Worm (Caenorhabditis elegans) whole organism, L4/young adult: ENCODE measurements around the gene pdfr-1.

ENCODE experiments used
- W03F9.2 ChIP-seq: fragments of 150-350 bp; optimal IDR thresholded peaks from 2 replicates; lab custom pipeline; 2014; ENCODE audit warnings: missing biosample characterization, missing genetic modification characterization
- dao-5 ChIP-seq: sonication (generic microtip); optimal IDR thresholded peaks from 2 replicates; lab custom pipeline; 2016; ENCODE audit warnings: missing genotype, missing genetic modification characterization, moderate library complexity, missing compliant biosample characterization
- him-1 ChIP-seq: sonication (generic microtip); optimal IDR thresholded peaks from 2 replicates; lab custom pipeline; 2016; ENCODE audit warnings: missing genotype, missing genetic modification reagents, missing genetic modification characterization, missing compliant biosample characterization

Gene pdfr-1

DNA sequence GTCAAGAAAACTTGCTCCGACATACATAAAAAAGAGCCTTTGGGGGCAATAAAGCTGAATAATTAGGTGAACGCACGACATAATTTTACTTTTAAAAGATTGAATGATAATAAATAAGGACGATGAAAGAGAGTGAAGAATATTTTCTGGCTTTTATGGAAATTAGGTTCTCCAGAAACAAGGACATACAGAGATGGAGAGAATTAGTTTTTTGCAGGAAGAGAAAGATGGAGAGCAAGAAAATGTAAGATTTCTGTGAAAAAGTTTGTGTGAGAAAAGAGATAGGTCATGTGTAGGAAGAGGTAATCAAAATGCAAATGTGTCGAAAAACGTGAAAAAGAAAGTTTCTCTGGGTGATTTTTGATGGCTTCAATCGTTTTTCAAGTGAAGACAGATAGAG is at the start of gene pdfr-1:
pdfr-1 (minus strand) TSS at position 101 of the 400 bp plus-strand sequence.
- TF ChIP-seq him-1 (no peak), W03F9.2 (no peak), dao-5 (tag; lab: Kevin White, UChicago) (no peak)

DNA sequence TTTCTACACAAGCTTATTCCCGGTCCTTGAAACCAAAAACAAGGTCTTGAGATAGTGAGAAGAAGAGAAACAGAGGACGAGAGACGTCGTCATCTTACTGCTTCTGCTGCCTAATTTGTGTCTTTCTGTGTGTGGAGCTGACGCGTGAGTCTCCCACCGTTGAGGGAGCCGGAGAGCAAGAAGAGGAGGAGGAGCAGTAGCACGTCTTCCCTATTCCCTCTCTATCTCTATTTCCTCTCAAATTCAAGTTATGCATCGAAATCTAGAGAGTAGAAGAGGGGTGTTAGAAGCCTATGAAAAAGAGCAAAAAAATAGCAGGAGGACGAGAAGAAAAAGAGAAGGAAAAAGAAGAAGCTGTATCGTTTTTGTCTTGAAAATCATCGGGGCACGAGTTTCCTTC is 43.3 kb upstream of the pdfr-1 start:
- TF ChIP-seq him-1 (peak; percentile 66), dao-5 (tag; lab: Kevin White, UChicago) (no peak), W03F9.2 (no peak)

DNA sequence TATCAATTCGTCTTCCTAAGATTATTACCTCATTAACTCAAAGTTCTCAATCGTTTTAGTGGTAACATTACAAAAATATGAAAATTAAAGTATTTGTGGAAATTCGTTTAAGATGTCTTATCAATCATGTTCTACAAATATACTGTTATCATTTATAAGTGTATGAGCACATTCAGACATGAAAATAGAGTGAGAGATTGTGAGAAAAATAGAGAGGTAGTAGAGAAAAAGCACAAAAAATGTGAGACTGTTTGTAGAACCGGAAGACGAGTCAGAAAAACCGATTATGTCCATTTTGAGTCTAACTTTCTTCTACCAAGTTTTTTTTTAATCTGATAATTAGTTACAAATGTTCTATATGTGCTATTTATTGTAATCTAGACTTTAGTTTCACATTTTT is 41.4 kb upstream of the pdfr-1 start:
- TF ChIP-seq him-1 (no peak), W03F9.2 (no peak), dao-5 (tag; lab: Kevin White, UChicago) (no peak)

DNA sequence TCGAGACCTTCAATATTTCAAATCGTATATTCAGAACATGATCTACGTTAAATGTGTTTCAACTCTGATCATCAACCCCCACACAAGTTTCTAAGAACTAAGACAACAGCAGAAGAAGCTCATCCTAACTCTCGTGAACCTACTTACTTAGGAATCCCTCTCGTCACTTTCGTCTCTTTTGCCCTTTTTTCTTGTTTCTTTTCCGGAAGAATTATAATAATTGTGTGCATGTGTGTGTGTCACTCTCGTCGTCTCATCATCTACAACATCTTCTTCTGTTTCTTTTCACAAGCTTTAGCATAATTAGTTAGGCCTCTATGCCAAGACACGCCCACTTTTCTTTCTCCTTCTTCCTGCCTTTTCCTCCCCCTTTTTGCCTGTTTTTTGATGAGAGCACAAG is 38.6 kb upstream of the pdfr-1 start:
- TF ChIP-seq dao-5 (tag; lab: Kevin White, UChicago) (no peak), W03F9.2 (no peak), him-1 (no peak)

DNA sequence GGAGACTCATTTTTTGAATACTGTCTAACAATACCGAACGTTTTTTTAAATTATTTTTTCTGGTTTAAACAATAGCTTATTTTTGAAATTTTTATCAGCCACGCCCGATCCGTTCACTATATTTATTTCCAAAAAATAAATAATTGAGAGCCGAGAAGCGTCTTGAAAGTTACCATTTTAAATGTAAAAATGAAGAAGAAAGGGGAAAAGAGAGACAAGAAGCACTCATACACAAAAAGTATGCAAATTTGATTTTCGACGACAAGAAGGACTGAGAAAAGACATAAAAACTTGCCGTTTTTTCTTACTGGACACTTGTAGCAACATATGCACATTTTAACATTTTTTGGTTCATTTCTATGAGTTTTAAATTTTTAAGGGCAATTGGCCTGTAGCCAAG is 29.9 kb upstream of the pdfr-1 start:
- TF ChIP-seq W03F9.2 (no peak), him-1 (no peak), dao-5 (tag; lab: Kevin White, UChicago) (no peak)

DNA sequence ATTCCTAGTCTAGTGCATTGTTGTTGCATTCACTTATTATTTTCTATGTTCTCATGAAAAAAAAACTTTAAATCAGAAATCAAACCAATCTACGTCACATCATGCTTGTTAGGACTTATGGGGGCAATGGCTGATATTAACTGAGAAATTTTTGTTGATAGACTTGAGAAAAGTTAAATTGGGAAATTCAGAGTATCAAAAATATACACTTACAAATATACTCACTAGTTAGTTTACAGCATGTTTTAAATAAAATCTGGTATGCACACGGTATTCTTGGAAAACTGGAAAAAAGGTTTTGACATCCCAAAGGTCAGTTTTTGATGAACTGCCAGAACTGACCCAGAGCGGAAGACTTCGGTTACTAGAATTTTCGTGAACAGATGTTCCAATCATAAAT is 29.1 kb upstream of the pdfr-1 start:
- TF ChIP-seq dao-5 (tag; lab: Kevin White, UChicago), result no peak
- TF ChIP-seq W03F9.2, result no peak
- TF ChIP-seq him-1, result no peak

DNA sequence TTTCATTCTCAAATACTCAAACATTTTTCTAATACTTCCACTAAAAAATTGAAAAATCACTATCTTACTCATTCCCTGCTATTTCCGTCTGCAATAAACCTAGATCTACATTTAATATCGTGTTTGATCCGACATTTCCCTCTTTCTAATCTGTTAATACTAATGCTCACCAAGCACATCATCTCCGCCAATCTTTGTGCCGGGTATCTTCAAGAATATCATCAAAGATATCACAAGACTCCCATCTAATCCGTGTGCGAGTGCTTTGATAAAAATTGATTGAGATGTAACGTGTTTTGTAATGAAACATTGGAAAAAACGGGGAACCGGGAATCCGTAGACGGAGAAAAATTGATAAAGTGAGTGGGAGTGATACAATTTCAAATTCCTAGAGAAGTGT is 27.4 kb upstream of the pdfr-1 start:
- TF ChIP-seq dao-5 (tag; lab: Kevin White, UChicago), result no peak
- TF ChIP-seq him-1, result no peak
- TF ChIP-seq W03F9.2, result no peak

DNA sequence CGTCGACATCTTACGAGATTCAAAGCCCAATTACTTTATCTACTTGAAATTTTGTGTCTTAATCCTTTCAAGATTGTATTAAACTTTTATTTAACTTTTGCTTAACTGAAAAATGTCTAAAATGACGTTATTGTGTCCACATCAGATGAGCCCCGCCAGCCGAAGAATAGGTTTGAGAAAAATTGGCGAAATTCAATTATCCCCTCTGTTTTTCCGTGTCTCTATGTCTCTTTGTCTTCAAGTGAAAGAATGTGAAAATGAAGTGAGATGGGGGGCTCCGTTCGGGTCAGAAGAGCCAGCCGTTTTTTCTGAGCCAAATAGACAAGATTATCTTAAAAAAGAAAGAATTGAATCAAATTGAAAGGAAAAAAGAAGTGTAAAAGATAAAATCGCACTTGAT is 25.4 kb upstream of the pdfr-1 start:
- no peak for TF ChIP-seq dao-5 (tag; lab: Kevin White, UChicago)
- TF ChIP-seq him-1, result no peak
- TF ChIP-seq W03F9.2, result no peak

DNA sequence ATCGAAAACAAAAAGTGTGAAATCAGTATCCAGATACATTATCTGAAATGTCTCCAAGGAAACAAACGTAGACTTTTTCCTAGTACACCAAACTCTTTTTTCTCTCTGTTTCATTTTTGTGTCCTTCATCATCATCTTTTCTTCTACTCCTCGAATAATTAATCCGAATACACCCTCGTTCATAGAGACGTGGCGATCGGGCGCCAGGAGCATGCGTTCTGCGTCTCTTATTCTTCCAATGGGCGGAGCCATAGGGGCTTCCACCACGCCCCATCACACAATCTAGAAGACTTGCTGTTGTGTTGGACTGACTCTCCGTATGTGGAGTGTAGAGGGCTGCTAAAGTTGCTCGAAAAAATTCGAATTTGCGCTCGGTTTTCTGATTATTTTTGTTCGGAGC is 23.6 kb upstream of the pdfr-1 start, which contains the start of gene rbf-1:
rbf-1 (plus strand) TSS at position 301 of the 400 bp plus-strand sequence.
- TF ChIP-seq dao-5 (tag; lab: Kevin White, UChicago) (no peak), him-1 (no peak), W03F9.2 (no peak)

DNA sequence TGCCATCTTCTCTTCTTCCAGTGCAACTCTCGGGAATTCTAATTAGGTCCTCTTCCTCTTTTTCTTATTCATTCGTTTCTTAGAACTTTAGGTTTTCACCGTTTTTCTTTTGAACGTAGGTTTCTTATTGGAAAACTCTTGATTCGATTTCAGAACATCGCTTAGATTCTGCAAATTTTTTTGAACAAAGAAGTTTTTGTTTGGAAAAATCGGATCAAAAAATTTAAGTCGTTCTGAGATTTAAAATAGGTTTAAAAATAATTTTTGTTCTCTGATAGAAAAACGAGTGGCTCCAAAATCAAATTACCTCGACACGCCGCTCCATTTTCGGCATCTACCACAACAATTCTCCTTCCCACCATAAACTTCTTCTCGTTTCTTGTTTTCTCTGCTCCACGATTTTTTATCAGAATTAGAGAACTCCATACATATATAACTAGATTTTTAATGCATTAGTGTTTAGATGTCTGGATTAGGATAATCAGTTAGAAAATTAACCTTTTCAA is 18.9 kb upstream of the pdfr-1 start:
- TF ChIP-seq W03F9.2 (no peak), dao-5 (tag; lab: Kevin White, UChicago) (no peak), him-1 (no peak)

DNA sequence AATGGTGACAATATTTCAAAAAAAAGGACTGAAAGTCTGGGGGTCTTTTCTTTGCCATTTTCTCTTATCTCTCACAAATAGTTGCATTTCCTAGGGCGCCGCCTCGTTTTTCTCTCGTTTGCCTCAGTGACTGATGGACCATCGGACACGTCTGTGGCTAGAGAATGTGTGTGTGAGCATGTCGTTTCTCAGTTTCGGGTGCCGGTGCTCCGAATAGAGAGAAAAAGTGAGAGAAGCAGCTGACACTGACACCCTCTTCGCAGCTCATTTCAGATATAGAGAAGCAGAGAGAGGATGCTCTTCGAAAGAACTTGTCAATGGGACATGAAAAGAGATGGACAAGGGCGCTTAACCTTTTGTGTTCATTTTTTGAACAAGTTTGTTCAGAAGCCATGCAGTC is 3.9 kb upstream of the pdfr-1 start:
- TF ChIP-seq him-1, result peak; percentile 14
- no peak for TF ChIP-seq W03F9.2

DNA sequence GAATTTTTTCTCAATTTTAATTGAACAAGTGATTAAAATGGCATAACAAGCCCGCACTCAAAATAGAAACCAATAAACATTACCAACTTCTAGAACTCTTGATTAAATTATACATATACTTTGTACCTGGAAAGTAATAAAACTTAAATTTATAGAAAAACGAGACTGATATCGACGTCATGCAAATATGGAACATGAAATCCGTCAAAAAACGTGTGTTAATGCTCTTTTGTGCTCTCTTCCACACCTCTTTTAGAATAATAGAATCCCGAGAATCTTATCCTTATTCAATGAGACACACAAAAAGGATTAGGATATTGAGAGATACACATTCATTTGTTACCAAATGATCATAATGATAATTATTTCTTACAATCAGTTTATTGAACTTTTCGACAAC is 2.0 kb upstream of the pdfr-1 start:
- TF ChIP-seq him-1 (no peak), dao-5 (tag; lab: Kevin White, UChicago) (no peak), W03F9.2 (no peak)

DNA sequence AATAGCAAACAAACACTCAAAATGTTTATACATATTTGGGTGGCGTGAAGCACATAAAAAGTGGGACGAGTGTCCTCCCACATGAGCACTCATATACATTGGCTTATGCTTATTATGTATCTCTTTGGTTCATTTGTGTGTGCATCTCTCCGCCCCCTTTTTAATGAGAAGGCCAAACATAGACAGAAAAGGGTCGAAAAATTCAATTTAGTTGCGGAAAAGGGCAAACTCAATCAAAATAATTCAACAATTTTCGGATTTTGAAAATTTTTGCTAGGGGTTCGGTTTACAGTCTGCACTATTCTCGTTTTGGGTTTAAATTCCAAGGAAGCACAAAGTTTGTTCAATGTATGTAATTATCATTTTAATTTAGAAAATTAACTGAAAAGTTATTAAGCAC is 4.3 kb downstream of the pdfr-1 start:
- TF ChIP-seq W03F9.2 (no peak), him-1 (no peak), dao-5 (tag; lab: Kevin White, UChicago) (no peak)

DNA sequence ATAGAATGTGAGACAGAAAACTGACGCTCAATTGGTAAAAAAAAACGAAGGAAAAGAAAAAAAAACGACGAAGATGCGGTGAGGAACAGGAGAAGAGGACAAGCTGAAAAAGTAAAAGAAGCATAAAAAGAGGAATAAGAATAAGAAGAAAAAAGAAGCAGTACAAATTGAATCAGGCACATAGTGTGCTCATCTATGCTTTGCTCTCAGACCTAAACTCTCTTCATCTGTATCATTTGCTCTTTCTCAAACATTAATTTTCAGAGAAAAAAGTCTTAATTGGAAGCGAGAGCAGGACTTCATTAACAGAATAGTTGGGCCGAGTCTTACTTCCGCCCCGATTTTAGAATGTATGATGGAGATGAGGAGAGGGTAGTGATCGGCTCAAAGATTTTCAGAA is 5.0 kb downstream of the pdfr-1 start:
- no peak for TF ChIP-seq him-1
- no peak for TF ChIP-seq dao-5 (tag; lab: Kevin White, UChicago)
- no peak for TF ChIP-seq W03F9.2

DNA sequence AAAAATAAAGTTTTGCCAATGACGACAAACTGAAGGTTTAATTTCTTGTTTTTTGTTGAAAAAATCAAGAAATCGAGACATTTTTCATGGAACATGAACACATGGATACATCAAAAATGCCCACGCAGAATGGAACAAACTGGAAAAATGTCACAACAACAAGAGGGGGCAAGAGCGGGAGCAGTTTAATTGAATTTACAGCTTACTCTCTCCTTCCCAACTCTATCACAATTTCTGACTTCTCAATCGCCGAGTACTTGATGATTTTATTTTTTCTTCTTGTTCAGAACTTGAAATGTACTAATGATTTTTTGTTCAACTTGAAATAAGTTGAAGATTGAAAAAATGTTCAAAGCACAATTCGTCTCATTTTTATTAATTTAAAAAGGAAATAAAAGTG is 6.6 kb downstream of the pdfr-1 start:
- TF ChIP-seq W03F9.2, result no peak
- TF ChIP-seq him-1, result no peak
- no peak for TF ChIP-seq dao-5 (tag; lab: Kevin White, UChicago)

DNA sequence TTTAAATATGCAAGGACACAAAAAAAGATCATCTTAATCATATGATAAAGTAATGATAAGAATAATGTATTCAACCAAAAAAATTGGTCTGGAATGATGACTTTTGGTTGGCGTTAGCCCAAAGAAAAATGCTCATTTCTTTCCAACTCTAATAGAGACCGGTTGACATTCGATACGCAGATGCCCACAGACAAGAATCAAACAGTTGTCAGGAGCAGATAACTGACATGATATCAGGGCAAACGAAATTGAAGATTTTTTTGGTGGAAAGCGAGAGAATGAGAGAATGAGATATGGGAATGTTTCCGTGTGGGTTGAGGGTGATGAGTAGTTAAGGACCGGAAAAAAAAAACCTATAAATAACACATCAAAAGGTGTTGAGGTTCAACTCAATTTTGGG is 12.9 kb downstream of the pdfr-1 start:
- TF ChIP-seq W03F9.2, result no peak
- no peak for TF ChIP-seq him-1
- no peak for TF ChIP-seq dao-5 (tag; lab: Kevin White, UChicago)

DNA sequence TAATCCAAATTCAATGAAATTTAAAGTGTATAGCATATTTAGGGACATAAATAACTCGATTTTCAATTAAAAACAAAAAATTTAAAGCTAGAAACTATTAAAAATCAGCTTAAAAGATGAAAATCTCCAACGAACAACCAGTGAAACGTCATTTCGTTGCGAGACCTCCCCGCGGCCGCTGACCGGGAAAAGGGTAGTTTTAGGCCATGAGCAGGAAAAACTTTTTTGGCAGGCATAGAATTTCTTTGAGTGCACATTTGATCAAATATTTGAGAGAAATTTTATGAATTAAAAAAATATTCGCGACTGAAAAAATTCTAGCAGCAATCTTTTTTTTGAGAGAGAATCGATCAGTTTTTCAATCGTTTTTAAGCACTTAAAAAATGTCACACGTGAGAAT is 26.6 kb downstream of the pdfr-1 start:
- TF ChIP-seq W03F9.2 (peak; percentile 63), him-1 (no peak)
